Fruit fly (Drosophila melanogaster) whole organism, embryonic: ENCODE data around the gene Cdk7.

Experiments used
- CG10267 ChIP-seq: fragments of 200-800 bp; sonication (Bioruptor generic); optimal IDR thresholded peaks from 2 replicates; lab custom pipeline; 2018; ENCODE audit warnings: missing biosample characterization, mild to moderate bottlenecking, missing genetic modification characterization, moderate library complexity
- CG11085 ChIP-seq: fragments of 200-800 bp; sonication (Bioruptor generic); IDR thresholded peaks from 2 replicates; pipeline ENCODE4 v1.3.6; 2022; ENCODE audit warnings: missing biosample characterization, missing genetic modification characterization
- CG11247 ChIP-seq: fragments of 200-800 bp; sonication (Bioruptor generic); IDR thresholded peaks from 2 replicates; pipeline ENCODE4 v1.3.6; 2022; ENCODE audit warnings: missing biosample characterization, missing genetic modification characterization
- CG11696 ChIP-seq: fragments of 200-800 bp; sonication (Bioruptor generic); IDR thresholded peaks from 2 replicates; pipeline ENCODE4 v1.3.6; 2022; ENCODE audit warnings: missing biosample characterization, missing genetic modification characterization
- CG1233 ChIP-seq: fragments of 200-800 bp; sonication (Bioruptor generic); optimal IDR thresholded peaks from 4 replicates; lab custom pipeline; 2018; ENCODE audit warnings: missing biosample characterization, mild to moderate bottlenecking, missing genetic modification characterization
- CG12659 ChIP-seq: fragments of 200-800 bp; sonication (Bioruptor generic); optimal IDR thresholded peaks from 3 replicates; lab custom pipeline; 2017; ENCODE audit warnings: mild to moderate bottlenecking, missing biosample characterization, missing genetic modification reagents, missing genetic modification characterization
- CG12744 ChIP-seq: fragments of 200-800 bp; sonication (Bioruptor generic); optimal IDR thresholded peaks from 2 replicates; lab custom pipeline; 2016; ENCODE audit warnings: missing biosample characterization, missing genetic modification characterization
- CG15011 ChIP-seq: fragments of 200-800 bp; sonication (Bioruptor generic); optimal IDR thresholded peaks from 3 replicates; lab custom pipeline; 2018; ENCODE audit warnings: missing biosample characterization, mild to moderate bottlenecking, missing genetic modification characterization
- CG1647 ChIP-seq: fragments of 200-800 bp; sonication (Bioruptor generic); optimal IDR thresholded peaks from 3 replicates; lab custom pipeline; 2016; ENCODE audit warnings: missing biosample characterization, missing genetic modification characterization
- CG16863 ChIP-seq: fragments of 200-800 bp; sonication (Bioruptor generic); optimal IDR thresholded peaks from 3 replicates; lab custom pipeline; 2016; ENCODE audit warnings: missing biosample characterization, missing genetic modification characterization
- CG17568 ChIP-seq: fragments of 200-800 bp; sonication (Bioruptor generic); optimal IDR thresholded peaks from 2 replicates; lab custom pipeline; 2018; ENCODE audit warnings: missing biosample characterization, mild to moderate bottlenecking, missing genetic modification characterization, moderate library complexity
- CG17802 ChIP-seq: fragments of 200-800 bp; sonication (Bioruptor generic); optimal IDR thresholded peaks from 2 replicates; lab custom pipeline; 2018; ENCODE audit warnings: missing biosample characterization, mild to moderate bottlenecking, missing genetic modification characterization, moderate library complexity
- CG18599 ChIP-seq: fragments of 200-800 bp; sonication (Bioruptor generic); optimal IDR thresholded peaks from 3 replicates; lab custom pipeline; 2017; ENCODE audit warnings: missing biosample characterization, missing genetic modification characterization, mild to moderate bottlenecking, moderate library complexity, missing genetic modification reagents
- CG18764 ChIP-seq: fragments of 200-800 bp; sonication (Bioruptor generic); optimal IDR thresholded peaks from 3 replicates; lab custom pipeline; 2016; ENCODE audit warnings: missing biosample characterization, missing genetic modification characterization
- CG2712 ChIP-seq: fragments of 200-800 bp; optimal IDR thresholded peaks from 3 replicates; lab custom pipeline; 2019; ENCODE audit warnings: missing biosample characterization, mild to moderate bottlenecking, missing genetic modification characterization, moderate library complexity
- CG31388 ChIP-seq: fragments of 200-800 bp; sonication (Bioruptor generic); optimal IDR thresholded peaks from 2 replicates; lab custom pipeline; 2016; ENCODE audit warnings: missing biosample characterization, missing genetic modification characterization
- CG32772 ChIP-seq: fragments of 200-800 bp; sonication (Bioruptor generic); IDR thresholded peaks from 2 replicates; pipeline ENCODE4 v1.3.6; 2022; ENCODE audit warnings: missing biosample characterization, missing genetic modification characterization
- CG42726 ChIP-seq: fragments of 200-800 bp; sonication (Bioruptor generic); IDR thresholded peaks from 2 replicates; pipeline ENCODE4 v1.3.6; 2022; ENCODE audit warnings: missing biosample characterization, missing genetic modification characterization; ENCODE audit not compliant: partially characterized antibody
- CG6272 ChIP-seq: fragments of 200-800 bp; sonication (Bioruptor generic); IDR thresholded peaks from 2 replicates; pipeline ENCODE4 v1.3.6; 2022; ENCODE audit warnings: missing biosample characterization, missing genetic modification characterization
- CG7556 ChIP-seq: fragments of 200-800 bp; sonication (Bioruptor generic); optimal IDR thresholded peaks from 2 replicates; lab custom pipeline; 2017; ENCODE audit warnings: missing biosample characterization, mild to moderate bottlenecking, missing genetic modification characterization
- CG8290 ChIP-seq, 3 experiments: fragments of 200-800 bp; sonication (Bioruptor generic); optimal IDR thresholded peaks; 2 replicates each; lab custom pipeline; 2016 to 2019; ENCODE audit warnings: missing biosample characterization in 3 of 3, missing genetic modification characterization in 3 of 3, mild to moderate bottlenecking in 2 of 3, moderate library complexity in 1 of 3
- CG8944 ChIP-seq: fragments of 200-800 bp; sonication (Bioruptor generic); optimal IDR thresholded peaks from 3 replicates; lab custom pipeline; 2016; ENCODE audit warnings: missing biosample characterization, missing genetic modification characterization
- CG9609 ChIP-seq: fragments of 200-800 bp; sonication (Bioruptor generic); optimal IDR thresholded peaks from 3 replicates; lab custom pipeline; 2016; ENCODE audit warnings: missing biosample characterization, missing genetic modification characterization
- Camta ChIP-seq: fragments of 200-800 bp; sonication (Bioruptor generic); optimal IDR thresholded peaks from 2 replicates; lab custom pipeline; 2016; ENCODE audit warnings: missing biosample characterization, missing genetic modification characterization
- CkIIα-i1 ChIP-seq: fragments of 200-800 bp; sonication (Bioruptor generic); IDR thresholded peaks from 2 replicates; pipeline ENCODE4 v1.3.6; 2022; ENCODE audit warnings: missing biosample characterization, missing genetic modification characterization
- E2f2 ChIP-seq: fragments of 200-800 bp; sonication (Bioruptor generic); IDR thresholded peaks from 2 replicates; pipeline ENCODE4 v1.3.6; 2022; ENCODE audit warnings: missing biosample characterization, missing genetic modification characterization
- Fer3 ChIP-seq: fragments of 200-800 bp; sonication (Bioruptor generic); optimal IDR thresholded peaks from 2 replicates; lab custom pipeline; 2018; ENCODE audit warnings: missing biosample characterization, mild to moderate bottlenecking, missing genetic modification characterization, moderate library complexity
- HLHmδ ChIP-seq: fragments of 200-800 bp; sonication (Bioruptor generic); optimal IDR thresholded peaks from 2 replicates; lab custom pipeline; 2018; ENCODE audit warnings: missing biosample characterization, mild to moderate bottlenecking, missing genetic modification characterization, moderate library complexity
- Hand ChIP-seq: fragments of 200-800 bp; sonication (Bioruptor generic); optimal IDR thresholded peaks from 2 replicates; lab custom pipeline; 2017; ENCODE audit warnings: mild to moderate bottlenecking, missing biosample characterization, missing genetic modification reagents, missing genetic modification characterization
- Hmr ChIP-seq: fragments of 200-800 bp; sonication (Bioruptor generic); optimal IDR thresholded peaks from 3 replicates; lab custom pipeline; 2017; ENCODE audit warnings: mild to moderate bottlenecking, missing biosample characterization, missing genetic modification reagents, missing genetic modification characterization
- Max ChIP-seq: fragments of 200-800 bp; sonication (Bioruptor generic); optimal IDR thresholded peaks from 2 replicates; lab custom pipeline; 2016; ENCODE audit warnings: missing biosample characterization, mild to moderate bottlenecking, missing genetic modification characterization
- Side ChIP-seq: fragments of 200-800 bp; sonication (Bioruptor generic); optimal IDR thresholded peaks from 2 replicates; lab custom pipeline; 2016; ENCODE audit warnings: missing biosample characterization, missing genetic modification characterization
- Xrp1 ChIP-seq: fragments of 200-800 bp; sonication (Bioruptor generic); IDR thresholded peaks from 2 replicates; pipeline ENCODE4 v1.3.6; 2022; ENCODE audit warnings: missing biosample characterization, missing genetic modification characterization
- dimm ChIP-seq: fragments of 200-800 bp; sonication (Bioruptor generic); IDR thresholded peaks from 2 replicates; pipeline ENCODE4 v1.3.6; 2022; ENCODE audit warnings: missing biosample characterization, missing genetic modification characterization
- dmrt99B ChIP-seq: fragments of 200-800 bp; sonication (Bioruptor generic); optimal IDR thresholded peaks from 2 replicates; lab custom pipeline; 2018; ENCODE audit warnings: missing biosample characterization, mild to moderate bottlenecking, missing genetic modification characterization, moderate library complexity
- inv ChIP-seq: fragments of 200-800 bp; sonication (Bioruptor generic); IDR thresholded peaks from 2 replicates; pipeline ENCODE4 v1.3.6; 2022; ENCODE audit warnings: missing biosample characterization, missing genetic modification characterization; ENCODE audit not compliant: partially characterized antibody
- jumu ChIP-seq: fragments of 200-800 bp; sonication (Bioruptor generic); optimal IDR thresholded peaks from 3 replicates; lab custom pipeline; 2016; ENCODE audit warnings: missing biosample characterization, missing genetic modification characterization
- nerfin-1 ChIP-seq: fragments of 200-800 bp; sonication (Bioruptor generic); optimal IDR thresholded peaks from 3 replicates; lab custom pipeline; 2019; ENCODE audit warnings: missing biosample characterization, mild to moderate bottlenecking, missing genetic modification characterization, moderate library complexity
- peb ChIP-seq: fragments of 200-800 bp; sonication (Bioruptor generic); IDR thresholded peaks from 2 replicates; pipeline ENCODE4 v1.3.6; 2022; ENCODE audit warnings: missing biosample characterization, missing genetic modification characterization
- pita ChIP-seq: fragments of 200-800 bp; sonication (Bioruptor generic); optimal IDR thresholded peaks from 2 replicates; lab custom pipeline; 2017; ENCODE audit warnings: missing biosample characterization, mild to moderate bottlenecking, missing genetic modification characterization
- prd ChIP-seq, 3 experiments: fragments of >200 bp in 2 of 3; fragments of 200-800 bp in 1 of 3; sonication (Bioruptor generic) in 1 of 3; optimal IDR thresholded peaks in 2 of 3; IDR thresholded peaks in 1 of 3; 2 replicates in 2 of 3; 3 replicates in 1 of 3; pipeline versions ENCODE4 v1.3.6 to Lab custom; 2017 to 2022; ENCODE audit warnings: missing biosample characterization in 1 of 3, missing genetic modification characterization in 1 of 3
- ranshi ChIP-seq: fragments of 200-800 bp; sonication (Bioruptor generic); IDR thresholded peaks from 2 replicates; pipeline ENCODE4 v1.3.6; 2022; ENCODE audit warnings: missing biosample characterization, missing genetic modification characterization
- sc ChIP-seq, 3 experiments: fragments of >200 bp in 2 of 3; fragments of 200-800 bp in 1 of 3; sonication (Bioruptor generic) in 1 of 3; optimal IDR thresholded peaks; 2 replicates in 2 of 3; 3 replicates in 1 of 3; lab custom pipeline; 2017; ENCODE audit warnings: mild to moderate bottlenecking in 1 of 3, missing biosample characterization in 1 of 3, missing genetic modification characterization in 1 of 3, missing genetic modification reagents in 1 of 3
- sisA ChIP-seq: fragments of 200-800 bp; sonication (Bioruptor generic); IDR thresholded peaks from 2 replicates; pipeline ENCODE4 v1.3.6; 2022; ENCODE audit warnings: missing biosample characterization, missing genetic modification characterization
- slou ChIP-seq: fragments of 200-800 bp; sonication (Bioruptor generic); optimal IDR thresholded peaks from 3 replicates; lab custom pipeline; 2016; ENCODE audit warnings: missing biosample characterization, missing genetic modification characterization
- sob ChIP-seq: fragments of 200-800 bp; sonication (Bioruptor generic); IDR thresholded peaks from 2 replicates; pipeline ENCODE4 v1.3.6; 2022; ENCODE audit warnings: missing biosample characterization, missing genetic modification characterization
- sqz ChIP-seq: fragments of 200-800 bp; sonication (Bioruptor generic); optimal IDR thresholded peaks from 3 replicates; lab custom pipeline; 2018; ENCODE audit warnings: missing biosample characterization, mild to moderate bottlenecking, missing genetic modification characterization
- tio ChIP-seq: fragments of 200-800 bp; sonication (Bioruptor generic); optimal IDR thresholded peaks from 2 replicates; lab custom pipeline; 2017; ENCODE audit warnings: missing biosample characterization, missing genetic modification characterization, inconsistent platforms
- wdn ChIP-seq: fragments of 200-800 bp; sonication (Bioruptor generic); IDR thresholded peaks from 2 replicates; pipeline ENCODE4 v1.3.6; 2022; ENCODE audit warnings: missing biosample characterization, missing genetic modification characterization

Gene Cdk7

DNA sequence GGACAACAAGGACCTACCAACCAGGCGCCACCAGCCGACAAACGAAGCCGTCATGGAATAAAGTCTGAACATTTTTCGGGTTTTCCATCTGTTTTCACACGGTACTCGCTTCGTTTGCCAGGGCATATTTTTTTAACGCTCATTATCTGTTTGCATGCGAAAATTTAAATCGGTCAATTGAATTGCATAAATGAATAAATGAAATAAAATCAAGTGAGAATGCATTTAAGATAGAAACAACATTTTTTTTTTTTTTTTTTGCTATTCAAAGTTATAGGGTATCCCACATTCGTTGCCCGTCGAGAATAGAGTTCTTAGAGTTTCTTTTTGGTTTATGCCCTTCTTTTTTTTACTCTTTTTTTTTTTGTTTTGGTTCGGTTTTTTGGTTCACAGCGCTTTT lies 22.9 kb downstream of the Cdk7 start (continued):
- no peak for TF ChIP-seq slou (GFP tag; lab: Kevin White, UChicago)
- peak; percentile 69 for TF ChIP-seq sob
- TF ChIP-seq CG1233 (GFP tag; lab: Kevin White, UChicago), result peak; percentile 41
- no peak for TF ChIP-seq CG17802 (tag; lab: Kevin White, UChicago)
- TF ChIP-seq CG18599 (GFP tag; lab: Kevin White, UChicago), result peak; percentile 77
- no peak for TF ChIP-seq HLHmδ (GFP tag; lab: Kevin White, UChicago)
- peak; percentile 44; the same call in 1 of the 2 replicates for TF ChIP-seq CG6272 (GFP tag; lab: Robert Waterston, UW)
- peak; percentile 41 for TF ChIP-seq sqz (GFP tag; lab: Kevin White, UChicago)
- no peak for TF ChIP-seq CG11696 (GFP tag; lab: Robert Waterston, UW)
- no peak for TF ChIP-seq inv (GFP tag; lab: Robert Waterston, UW)
- TF ChIP-seq CG8944 (GFP tag; lab: Kevin White, UChicago), result peak; percentile 16
- TF ChIP-seq CG16863 (GFP tag; lab: Kevin White, UChicago), result peak; percentile 27
- peak; percentile 61 for TF ChIP-seq Hmr (GFP tag; lab: Kevin White, UChicago)
- TF ChIP-seq CG9609 (GFP tag; lab: Kevin White, UChicago), result peak; percentile 24
- no peak for TF ChIP-seq CG17568 (GFP tag; lab: Kevin White, UChicago)
- no peak for TF ChIP-seq prd (optimal IDR thresholded peaks at IDR 0.05; lab: Kevin White, UChicago)
- TF ChIP-seq prd (GFP tag; IDR thresholded peaks at IDR 0.05; lab: Robert Waterston, UW), result peak; percentile 68
- peak; percentile 9 for TF ChIP-seq Max (GFP tag; lab: Kevin White, UChicago)
- TF ChIP-seq Camta (GFP tag; lab: Kevin White, UChicago), result no peak
- peak; percentile 59 for TF ChIP-seq Xrp1 (GFP tag; lab: Robert Waterston, UW)
- no peak for TF ChIP-seq CG11247
- TF ChIP-seq CG32772 (GFP tag; lab: Robert Waterston, UW), result 0 out of 2 replicates have a peak, but pooled peaks have one; percentile 20
- no peak for TF ChIP-seq CG31388 (GFP tag; lab: Kevin White, UChicago)
- no peak for TF ChIP-seq tio (GFP tag; lab: Kevin White, UChicago)
- no peak for TF ChIP-seq CkIIα-i1 (GFP tag; lab: Robert Waterston, UW)
- TF ChIP-seq Fer3 (tag; lab: Kevin White, UChicago), result peak; percentile 59
- peak; percentile 38 for TF ChIP-seq CG18764 (GFP tag; lab: Kevin White, UChicago)
- TF ChIP-seq Side (GFP tag; lab: Kevin White, UChicago), result peak; percentile 6
- TF ChIP-seq jumu, result peak; percentile 26
- TF ChIP-seq nerfin-1 (tag; lab: Kevin White, UChicago), result peak; percentile 26
- TF ChIP-seq E2f2 (GFP tag; lab: Robert Waterston, UW), result peak; percentile 16; the same call in 1 of the 2 replicates
- peak; percentile 24 for TF ChIP-seq CG12659 (GFP tag; lab: Kevin White, UChicago)
- TF ChIP-seq dmrt99B (tag; lab: Kevin White, UChicago), result peak; percentile 64
- no peak for TF ChIP-seq CG42726
- no peak for TF ChIP-seq sc (optimal IDR thresholded peaks at IDR 0.05; lab: Kevin White, UChicago)
- TF ChIP-seq sc (GFP tag; optimal IDR thresholded peaks at IDR 0.05; lab: Kevin White, UChicago), result no peak
- TF ChIP-seq wdn (GFP tag; lab: Robert Waterston, UW), result 0 out of 2 replicates have a peak, but pooled peaks have one; percentile 9
- TF ChIP-seq peb, result no peak
- no peak for TF ChIP-seq dimm (GFP tag; lab: Robert Waterston, UW)
- peak; percentile 49 for TF ChIP-seq CG2712 (tag; lab: Kevin White, UChicago)
- 0 out of 2 replicates have a peak, but pooled peaks have one; percentile 19 for TF ChIP-seq CG11085 (GFP tag; lab: Robert Waterston, UW)
- peak; percentile 29 for TF ChIP-seq CG15011 (GFP tag; lab: Kevin White, UChicago)
- no peak for TF ChIP-seq CG8290 (GFP tag; optimal IDR thresholded peaks at IDR 0.05; lab: Kevin White, UChicago)
- no peak for TF ChIP-seq CG8290 (tag; optimal IDR thresholded peaks at IDR 0.05; lab: Kevin White, UChicago)
- TF ChIP-seq CG12744 (GFP tag; lab: Kevin White, UChicago), result peak; percentile 23
- peak; percentile 54 for TF ChIP-seq sisA (GFP tag; lab: Robert Waterston, UW)
- peak; percentile 26 for TF ChIP-seq CG7556 (GFP tag; lab: Kevin White, UChicago)
- TF ChIP-seq CG10267 (tag; lab: Kevin White, UChicago), result peak; percentile 48
- peak; percentile 30 for TF ChIP-seq CG1647 (GFP tag; lab: Kevin White, UChicago)
- TF ChIP-seq ranshi (GFP tag; lab: Robert Waterston, UW), result peak; percentile 30; the same call in 1 of the 2 replicates
- TF ChIP-seq Hand, result peak; percentile 5
- TF ChIP-seq pita, result no peak
